Worm (Caenorhabditis elegans): Measurements from ENCODE around the gene Y54F10BM.22.

Gene Y54F10BM.22

DNA sequence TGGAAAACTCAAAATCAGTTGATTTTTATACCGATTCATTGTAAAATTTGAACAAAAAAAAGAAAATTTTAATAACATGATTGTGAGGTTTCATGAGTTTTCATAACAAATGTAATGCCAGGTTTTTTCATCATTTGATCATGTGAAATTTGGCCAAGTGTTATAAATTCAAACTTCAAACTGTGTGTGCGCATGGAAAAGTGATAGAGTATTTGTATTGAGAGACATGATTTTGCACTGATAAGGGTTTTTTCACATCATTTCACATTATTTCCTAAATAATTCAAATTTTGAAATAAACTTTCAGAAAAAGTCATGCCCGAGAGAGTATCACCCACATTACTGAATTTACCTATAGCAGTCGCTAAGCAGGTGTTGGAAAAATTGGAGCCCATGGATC, 10.4 kb downstream of the Y54F10BM.22 start, which contains the start of gene fbxa-219:
TSS of gene fbxa-219 (plus strand) at position 277 of the 400 bp plus-strand sequence.
- TF ChIP-seq F13H6.1 (tag; optimal IDR thresholded peaks at IDR 0.05), result no peak
- no peak for TF ChIP-seq skn-1 (tag; optimal IDR thresholded peaks at IDR 0.05)
- TF ChIP-seq mab-5 (tag; optimal IDR thresholded peaks at IDR 0.05), result no peak
- no peak for TF ChIP-seq zag-1 (tag; optimal IDR thresholded peaks at IDR 0.05)
- no peak for TF ChIP-seq egl-27 (tag; optimal IDR thresholded peaks at IDR 0.05)
- peak; percentile 7 for TF ChIP-seq crh-2 (tag; optimal IDR thresholded peaks at IDR 0.05)
- peak; percentile 13 for TF ChIP-seq fos-1 (tag; optimal IDR thresholded peaks at IDR 0.05)
- no peak for TF ChIP-seq nhr-237 (tag; optimal IDR thresholded peaks at IDR 0.05)

DNA sequence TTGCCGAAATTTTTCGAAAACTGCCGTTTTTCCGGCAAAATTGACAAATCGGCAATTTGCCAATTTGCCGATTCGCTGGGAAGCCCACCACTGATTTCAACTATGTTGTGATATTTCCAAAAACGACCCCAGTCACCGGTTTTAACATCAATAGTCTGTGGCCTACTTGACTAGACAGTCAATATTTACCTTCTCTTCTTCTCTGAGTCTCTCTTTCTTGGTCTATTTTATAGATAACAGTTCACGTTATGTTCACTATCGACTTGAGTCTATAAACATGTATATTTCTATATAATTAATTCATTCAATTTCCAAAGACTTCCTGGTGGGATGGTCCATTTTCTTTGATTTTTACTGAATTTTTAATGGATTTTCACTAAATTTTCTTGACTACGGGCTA, 14.0 kb downstream of the Y54F10BM.22 start:
- no peak for TF ChIP-seq unc-62 (GFP tag; optimal IDR thresholded peaks at IDR 0.05)
- peak; percentile 12 for TF ChIP-seq sma-9 (GFP tag; optimal IDR thresholded peaks at IDR 0.05)
- no peak for TF ChIP-seq sma-9 (tag; optimal IDR thresholded peaks at IDR 0.05)
- no peak for TF ChIP-seq R02D3.7 (tag; optimal IDR thresholded peaks at IDR 0.05)
- no peak for TF ChIP-seq dmd-4 (tag; optimal IDR thresholded peaks at IDR 0.05)
- no peak for TF ChIP-seq Y55F3AM.14 (GFP tag; optimal IDR thresholded peaks at IDR 0.05)
- no peak for TF ChIP-seq ama-1 (optimal IDR thresholded peaks at IDR 0.05)
- no peak for TF ChIP-seq unc-39 (tag; optimal IDR thresholded peaks at IDR 0.05)
- peak; percentile 16 for TF ChIP-seq fos-1 (tag; optimal IDR thresholded peaks at IDR 0.05)
- TF ChIP-seq nhr-25 (tag; optimal IDR thresholded peaks at IDR 0.05), result no peak

DNA sequence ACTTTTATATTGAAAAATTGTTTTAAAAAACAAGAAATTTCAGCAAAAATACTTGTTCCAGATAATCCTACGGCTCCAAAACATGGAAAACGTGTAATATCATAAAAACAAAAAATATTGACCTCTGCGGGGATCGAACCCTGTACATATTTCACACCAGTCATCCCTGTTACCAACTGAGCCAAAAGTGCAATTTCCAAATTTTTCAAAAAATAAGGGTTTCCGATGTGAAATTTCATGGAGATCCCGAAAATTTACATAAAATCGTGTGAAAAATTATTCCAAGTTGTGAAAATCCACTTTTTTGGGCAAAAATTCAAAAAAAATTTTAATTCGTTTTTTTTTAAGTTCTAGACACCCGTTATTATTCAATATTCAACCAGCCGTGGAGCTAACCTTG, 23.4 kb downstream of the Y54F10BM.22 start:
- TF ChIP-seq unc-55 (GFP tag; optimal IDR thresholded peaks at IDR 0.05) (no peak), aly-2 (tag; optimal IDR thresholded peaks at IDR 0.05) (no peak)

DNA sequence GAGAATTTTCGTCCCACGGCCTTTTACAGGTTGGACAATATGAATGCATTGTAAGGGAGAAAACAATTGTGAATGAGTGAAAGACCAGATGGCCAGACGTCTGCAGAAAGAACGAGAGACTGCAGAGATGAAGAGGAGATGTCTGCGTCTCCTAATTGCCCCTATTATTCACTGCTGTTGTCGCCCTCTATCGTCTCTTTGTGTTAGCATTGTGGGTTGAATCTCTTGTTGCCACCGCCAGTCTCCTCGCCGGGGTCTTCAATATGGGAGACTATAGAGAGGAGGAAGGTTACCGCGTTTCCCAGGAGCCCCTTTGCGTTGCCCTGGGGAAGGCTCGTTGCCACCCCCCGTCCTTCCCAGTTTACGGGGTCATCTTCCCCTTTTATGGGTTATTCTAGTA, 24.2 kb downstream of the Y54F10BM.22 start, which contains the start of gene Y54F10BM.9:
TSS of gene Y54F10BM.9 (minus strand) at position 61 of the 400 bp plus-strand sequence.
- no peak for TF ChIP-seq ceh-16 (tag; optimal IDR thresholded peaks at IDR 0.05)
- peak in 1 of 2 experiments; percentile 38 for TF ChIP-seq lsy-2 (tag; optimal IDR thresholded peaks at IDR 0.05)
- TF ChIP-seq unc-55 (GFP tag; optimal IDR thresholded peaks at IDR 0.05), result peak; percentile 70
- peak; percentile 47 for TF ChIP-seq C34F6.9 (tag; optimal IDR thresholded peaks at IDR 0.05)
- no peak for TF ChIP-seq sma-9 (GFP tag; optimal IDR thresholded peaks at IDR 0.05)
- TF ChIP-seq sma-9 (tag; optimal IDR thresholded peaks at IDR 0.05), result no peak
- no peak for TF ChIP-seq fos-1 (tag; optimal IDR thresholded peaks at IDR 0.05)
- TF ChIP-seq lin-11 (tag; optimal IDR thresholded peaks at IDR 0.05), result peak; percentile 47
- TF ChIP-seq nhr-129 (tag; optimal IDR thresholded peaks at IDR 0.05), result peak; percentile 59

DNA sequence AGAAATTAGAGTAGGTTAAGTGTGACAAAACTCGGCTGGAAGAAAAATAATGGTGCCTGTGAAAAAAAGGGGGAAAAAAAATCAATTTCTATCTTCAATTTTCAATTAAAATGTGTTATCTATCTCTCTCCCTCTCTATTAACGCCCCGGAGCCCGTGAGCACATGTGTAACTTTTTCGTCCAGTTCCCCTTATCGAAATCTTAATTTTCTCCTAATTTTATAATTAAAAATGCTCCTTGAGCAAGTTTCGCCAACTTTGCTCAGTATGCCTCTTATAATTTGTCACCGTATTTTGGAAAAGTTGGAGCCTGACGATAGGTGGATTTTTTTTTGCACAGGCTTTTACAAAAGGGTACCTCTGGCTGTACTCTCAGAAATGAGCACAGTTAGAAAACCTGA, 27.3 kb downstream of the Y54F10BM.22 start, which contains the start of the genes fbxa-1 and Y54F10BM.20:
TSS of gene fbxa-1 (minus strand) at position 101 of the 400 bp plus-strand sequence.
TSS of gene Y54F10BM.20 (plus strand) at position 231 of the 400 bp plus-strand sequence.
- TF ChIP-seq aly-2 (tag; optimal IDR thresholded peaks at IDR 0.05) (no peak), R02D3.7 (tag; optimal IDR thresholded peaks at IDR 0.05) (no peak), lin-13 (GFP tag; optimal IDR thresholded peaks at IDR 0.05) (no peak), nhr-23 (tag; optimal IDR thresholded peaks at IDR 0.05) (no peak), nhr-6 (tag; optimal IDR thresholded peaks at IDR 0.05) (no peak), sma-3 (GFP tag; optimal IDR thresholded peaks at IDR 0.05) (no peak), unc-62 (GFP tag; optimal IDR thresholded peaks at IDR 0.05) (no peak), nhr-129 (tag; optimal IDR thresholded peaks at IDR 0.05) (no peak), unc-39 (tag; optimal IDR thresholded peaks at IDR 0.05) (no peak), mab-5 (tag; optimal IDR thresholded peaks at IDR 0.05) (no peak), egl-27 (tag; optimal IDR thresholded peaks at IDR 0.05) (no peak), crh-2 (tag; optimal IDR thresholded peaks at IDR 0.05) (no peak), ztf-11 (tag; optimal IDR thresholded peaks at IDR 0.05) (no peak), peb-1 (tag; optimal IDR thresholded peaks at IDR 0.05) (no peak), nhr-21 (tag; optimal IDR thresholded peaks at IDR 0.05) (no peak)

DNA sequence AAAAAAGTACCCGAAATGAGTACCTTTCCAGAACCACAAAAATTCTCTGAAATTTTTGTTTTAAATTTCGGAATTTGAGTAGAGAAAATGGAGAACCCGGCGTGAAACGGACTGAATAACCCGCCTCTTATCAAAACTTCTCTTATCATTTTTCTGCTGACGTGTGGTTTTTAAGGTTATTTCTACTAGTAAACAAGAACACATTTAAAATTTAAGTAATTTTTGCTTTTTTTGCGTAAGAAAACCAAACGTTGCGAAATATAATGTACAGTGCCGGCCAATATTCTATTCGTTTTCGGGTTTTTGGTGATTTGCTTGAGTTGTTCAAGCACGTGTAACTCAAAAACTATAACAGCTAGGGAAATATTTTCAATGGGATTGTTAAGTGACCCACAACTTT, 30.3 kb downstream of the Y54F10BM.22 start:
- TF ChIP-seq ama-1 (optimal IDR thresholded peaks at IDR 0.05) (no peak), lin-13 (GFP tag; optimal IDR thresholded peaks at IDR 0.05) (no peak), nhr-25 (tag; optimal IDR thresholded peaks at IDR 0.05) (no peak), gmeb-1 (tag; optimal IDR thresholded peaks at IDR 0.05) (no peak), lin-39 (tag; optimal IDR thresholded peaks at IDR 0.05) (no peak), alr-1 (tag; optimal IDR thresholded peaks at IDR 0.05) (no peak), unc-62 (GFP tag; optimal IDR thresholded peaks at IDR 0.05) (no peak)
